Worm (Caenorhabditis elegans) whole organism, early embryonic: ENCODE measurements around the gene asp-14.

ENCODE experiments used
- F13C5.2 ChIP-seq: sonication (generic microtip); optimal IDR thresholded peaks from 2 replicates; lab custom pipeline; 2017; ENCODE audit warnings: mild to moderate bottlenecking, missing genetic modification characterization, inconsistent platforms, missing compliant biosample characterization
- aly-1 ChIP-seq: sonication (generic microtip); optimal IDR thresholded peaks from 2 replicates; lab custom pipeline; 2016; ENCODE audit warnings: missing genetic modification characterization, missing compliant biosample characterization
- ama-1 ChIP-seq: fragments of 150-350 bp; optimal IDR thresholded peaks from 2 replicates; lab custom pipeline; 2014
- ceh-13 ChIP-seq: fragments of 200-800 bp; sonication (Bioruptor generic); optimal IDR thresholded peaks from 2 replicates; lab custom pipeline; 2018; ENCODE audit warnings: mild to moderate bottlenecking, missing genetic modification characterization, missing compliant biosample characterization
- hmbx-1 ChIP-seq: sonication (generic microtip); optimal IDR thresholded peaks from 2 replicates; lab custom pipeline; 2016; ENCODE audit warnings: mild to moderate bottlenecking, missing genetic modification characterization, missing compliant biosample characterization
- hmg-4 ChIP-seq: fragments of 200-800 bp; sonication (Bioruptor generic); optimal IDR thresholded peaks from 2 replicates; lab custom pipeline; 2018; ENCODE audit warnings: mild to moderate bottlenecking, missing genetic modification characterization, missing compliant biosample characterization
- pes-1 ChIP-seq: fragments of 200-800 bp; sonication (Bioruptor generic); IDR thresholded peaks from 2 replicates; pipeline ENCODE4 v1.3.6; 2022; ENCODE audit warnings: missing genetic modification reagents, missing genetic modification characterization, missing compliant biosample characterization
- scrt-1 ChIP-seq: fragments of 200-800 bp; sonication (Bioruptor generic); IDR thresholded peaks from 2 replicates; pipeline ENCODE4 v1.3.6; 2022; ENCODE audit warnings: missing genetic modification characterization, missing compliant biosample characterization
- tbx-11 ChIP-seq: fragments of 200-800 bp; sonication (Bioruptor generic); IDR thresholded peaks from 2 replicates; pipeline ENCODE4 v1.3.6; 2022; ENCODE audit warnings: missing genetic modification characterization, missing compliant biosample characterization

ce11 chrX:6445239-6445638, 1.2 kb downstream of the asp-14 start:
- no peak for TF ChIP-seq ceh-13 (GFP tag; lab: Kevin White, UChicago)
- no peak for TF ChIP-seq tbx-11 (GFP tag; lab: Robert Waterston, UW)
- no peak for TF ChIP-seq hmbx-1 (tag; lab: Kevin White, UChicago)
- TF ChIP-seq ama-1 = no peak
- no peak for TF ChIP-seq scrt-1 (GFP tag; lab: Robert Waterston, UW)
- no peak for TF ChIP-seq hmg-4 (GFP tag; lab: Kevin White, UChicago)
- no peak for TF ChIP-seq pes-1 (GFP tag; lab: Robert Waterston, UW)
- TF ChIP-seq aly-1 (tag; lab: Kevin White, UChicago) = no peak
- no peak for TF ChIP-seq F13C5.2 (tag; lab: Kevin White, UChicago)
